Worm (Caenorhabditis elegans) whole organism, L4/young adult: ENCODE results near the gene ZK697.8.

Source experiments
- W03F9.2 ChIP-seq: fragments of 150-350 bp; optimal IDR thresholded peaks from 2 replicates; lab custom pipeline; 2014; ENCODE audit warnings: missing biosample characterization, missing genetic modification characterization
- dao-5 ChIP-seq: sonication (generic microtip); optimal IDR thresholded peaks from 2 replicates; lab custom pipeline; 2016; ENCODE audit warnings: missing genotype, missing genetic modification characterization, moderate library complexity, missing compliant biosample characterization
- him-1 ChIP-seq: sonication (generic microtip); optimal IDR thresholded peaks from 2 replicates; lab custom pipeline; 2016; ENCODE audit warnings: missing genotype, missing genetic modification reagents, missing genetic modification characterization, missing compliant biosample characterization

ZK697.8 gene

DNA sequence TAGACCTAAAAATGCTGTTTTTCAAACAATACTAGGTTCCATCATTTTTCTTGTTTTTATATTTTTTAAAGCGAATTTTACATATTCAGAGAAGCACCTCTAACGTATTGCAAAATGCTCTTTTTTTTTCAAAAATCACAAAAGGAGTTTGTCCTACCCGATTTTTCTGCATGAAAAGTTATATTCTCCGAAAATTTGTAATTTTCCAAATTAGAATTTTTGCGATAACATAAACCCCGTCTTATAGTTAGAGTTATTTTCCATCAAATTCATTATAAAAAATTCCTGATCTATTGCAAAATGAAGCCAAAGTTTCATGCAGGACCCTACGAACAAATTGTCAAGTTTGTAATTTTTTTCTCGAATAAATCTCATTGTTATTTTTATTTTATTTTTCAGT, 40.5 kb downstream of the ZK697.8 start, which contains the start of gene srw-99:
srw-99 (plus strand) TSS at position 301 of the 400 bp plus-strand sequence.
- TF ChIP-seq W03F9.2 (tag; lab: Kevin White, UChicago) (no peak), dao-5 (tag; lab: Kevin White, UChicago) (no peak), him-1 (tag; lab: Kevin White, UChicago) (no peak)

DNA sequence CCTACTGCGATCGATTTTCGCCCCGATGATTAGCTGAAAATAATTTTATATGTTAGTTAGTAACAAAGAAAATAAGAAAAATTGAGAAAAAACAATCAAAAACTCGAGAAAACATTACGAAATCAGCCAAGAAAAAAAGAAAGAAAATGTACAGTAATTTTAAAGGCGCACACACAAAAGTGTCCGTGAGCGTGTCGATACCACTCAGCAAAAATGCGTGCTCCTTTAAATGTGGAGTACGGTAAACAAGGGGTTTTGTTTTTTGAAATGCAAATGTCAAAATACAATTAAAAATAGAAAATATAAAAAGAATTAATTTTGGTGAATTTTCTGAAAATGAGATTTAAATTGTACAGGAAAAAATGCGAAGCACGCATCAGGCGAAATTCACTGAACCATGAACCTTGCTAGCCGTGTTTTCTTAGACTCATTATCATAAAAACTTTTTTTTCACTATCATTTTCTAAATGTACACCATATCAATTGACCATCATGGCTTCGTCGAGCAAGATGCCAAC, 47.3 kb downstream of the ZK697.8 start, which contains the start of gene srw-90:
srw-90 (plus strand) TSS at position 468 of the 518 bp plus-strand sequence.
- TF ChIP-seq him-1 (tag; lab: Kevin White, UChicago) (no peak), W03F9.2 (tag; lab: Kevin White, UChicago) (no peak), dao-5 (tag; lab: Kevin White, UChicago) (no peak)

DNA sequence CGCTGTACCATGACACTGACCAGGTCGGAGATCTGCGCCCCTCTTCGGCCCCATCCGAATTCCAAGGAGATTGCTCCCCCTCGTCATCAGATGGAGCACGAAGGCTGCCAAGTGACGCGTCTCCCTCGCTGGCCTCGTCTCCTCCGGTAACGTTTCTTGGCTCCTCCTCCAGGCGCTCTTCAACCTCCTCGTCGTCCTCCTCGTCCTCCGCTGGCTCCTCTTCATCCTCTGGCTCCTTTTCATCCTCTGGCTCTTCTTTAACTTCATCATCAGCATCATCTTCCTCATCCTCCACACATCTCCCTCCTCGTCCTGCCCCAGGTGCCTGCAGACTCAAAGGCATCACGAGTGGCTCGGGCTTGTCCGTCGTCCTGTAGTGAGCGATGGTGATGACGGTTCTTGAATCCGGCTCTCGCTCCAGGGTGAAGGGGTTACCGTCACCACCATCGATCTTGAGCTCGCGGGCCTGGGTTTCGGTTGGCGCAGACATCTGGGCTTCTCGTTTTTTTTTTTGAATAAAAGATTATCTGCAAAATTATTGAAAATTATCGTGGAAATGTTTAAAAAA, 49.6 kb downstream of the ZK697.8 start:
- TF ChIP-seq W03F9.2 (tag; lab: Kevin White, UChicago) (no peak), dao-5 (tag; lab: Kevin White, UChicago) (no peak), him-1 (tag; lab: Kevin White, UChicago) (no peak)
